Worm (Caenorhabditis elegans): Measurements from ENCODE around the gene Y75B12B.13.
"Not testable (repeated sequence)": the region's sequence is repeated elsewhere in the genome, so short reads cannot be mapped to it uniquely, and the experiment has no call there.

Gene Y75B12B.13

DNA sequence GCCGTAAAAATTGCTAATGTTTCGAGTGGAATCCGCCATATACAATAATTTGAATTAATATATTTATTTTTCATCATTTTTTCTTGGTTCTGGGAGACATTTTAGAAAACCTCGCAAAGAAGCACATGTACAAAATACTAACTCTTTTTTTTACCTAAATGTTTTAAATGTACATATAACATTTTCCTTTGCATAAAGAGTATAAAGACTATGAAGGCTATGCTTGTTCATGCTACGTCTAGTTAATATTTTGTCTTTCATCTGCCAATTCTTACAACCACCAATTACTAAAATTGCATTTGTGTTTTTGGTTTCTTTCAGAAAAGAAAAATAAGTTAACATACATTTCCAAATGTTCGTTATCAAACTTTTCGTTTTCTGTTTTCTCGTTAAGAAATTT, 27.5 kb upstream of the Y75B12B.13 start, which contains the start of gene irld-25:
irld-25 (plus strand) TSS at position 301 of the 400 bp plus-strand sequence.
- TF ChIP-seq T22C8.4 (GFP tag; IDR thresholded peaks at IDR 0.05) = no peak
- no peak for TF ChIP-seq ref-1 (GFP tag; conservative IDR thresholded peaks at IDR 0.05)
- no peak for TF ChIP-seq ztf-23 (GFP tag; IDR thresholded peaks at IDR 0.05)
- no peak for TF ChIP-seq tab-1 (GFP tag; IDR thresholded peaks at IDR 0.05)
- no peak for TF ChIP-seq cog-1 (tag; optimal IDR thresholded peaks at IDR 0.05)
- TF ChIP-seq flt-1 (GFP tag; IDR thresholded peaks at IDR 0.05) = no peak
- no peak for TF ChIP-seq ztf-29 (GFP tag; IDR thresholded peaks at IDR 0.05)
- TF ChIP-seq klf-2 (GFP tag; conservative IDR thresholded peaks at IDR 0.05) = no peak
- TF ChIP-seq med-1 (GFP tag; optimal IDR thresholded peaks at IDR 0.05; ENCODE audit: insufficient read depth) = no peak

DNA sequence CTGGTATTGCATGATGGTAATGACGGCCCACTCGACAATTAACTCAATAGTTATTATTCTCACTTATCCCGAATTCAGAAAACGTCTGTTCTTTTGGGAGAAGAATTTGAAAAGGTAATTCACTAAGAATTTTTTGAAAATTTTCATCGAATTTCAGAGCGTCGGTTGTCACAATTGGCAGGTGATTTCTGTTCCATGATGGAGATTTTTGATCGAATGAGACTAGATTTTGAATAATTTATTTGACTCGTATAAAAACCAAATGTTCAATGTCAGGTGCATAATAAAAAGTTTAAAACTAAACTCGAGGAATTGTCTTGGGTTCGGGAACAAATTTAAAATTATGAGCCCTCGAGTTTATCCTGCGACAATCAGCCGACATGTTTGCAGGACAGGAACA, 22.9 kb upstream of the Y75B12B.13 start, which contains the start of gene sri-25:
sri-25 (plus strand) TSS at position 301 of the 400 bp plus-strand sequence.
- TF ChIP-seq tab-1 (GFP tag; IDR thresholded peaks at IDR 0.05) (no peak), T22C8.4 (GFP tag; IDR thresholded peaks at IDR 0.05) (no peak), cog-1 (tag; optimal IDR thresholded peaks at IDR 0.05) (no peak), med-1 (GFP tag; optimal IDR thresholded peaks at IDR 0.05; ENCODE audit: insufficient read depth) (no peak), ztf-29 (GFP tag; IDR thresholded peaks at IDR 0.05) (no peak), flt-1 (GFP tag; IDR thresholded peaks at IDR 0.05) (no peak), ref-1 (GFP tag; conservative IDR thresholded peaks at IDR 0.05) (no peak), klf-2 (GFP tag; conservative IDR thresholded peaks at IDR 0.05) (no peak), ztf-23 (GFP tag; IDR thresholded peaks at IDR 0.05) (no peak)

DNA sequence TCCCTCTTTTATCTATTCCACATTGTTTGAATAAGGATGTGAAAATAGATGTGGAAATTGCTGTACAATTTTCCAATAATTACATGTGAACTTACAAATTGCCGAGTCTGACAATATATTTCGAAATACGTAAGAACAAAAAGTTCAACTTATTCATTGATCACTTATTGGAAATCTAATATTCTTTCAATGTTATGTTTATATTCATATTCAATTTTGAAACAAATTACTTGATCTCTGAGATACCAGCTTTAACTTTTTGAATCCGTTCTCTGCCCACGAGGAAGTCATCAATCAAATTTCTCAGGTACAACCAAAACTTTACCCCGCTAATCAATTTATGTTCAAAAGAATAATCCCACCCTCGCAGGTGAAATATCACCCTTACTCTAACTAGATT, 21.4 kb upstream of the Y75B12B.13 start, which contains the start of gene sri-26:
sri-26 (plus strand) TSS at position 301 of the 400 bp plus-strand sequence.
- not testable (repeated sequence) for TF ChIP-seq cog-1 (tag; optimal IDR thresholded peaks at IDR 0.05); tab-1 (GFP tag; IDR thresholded peaks at IDR 0.05); flt-1 (GFP tag; IDR thresholded peaks at IDR 0.05)

DNA sequence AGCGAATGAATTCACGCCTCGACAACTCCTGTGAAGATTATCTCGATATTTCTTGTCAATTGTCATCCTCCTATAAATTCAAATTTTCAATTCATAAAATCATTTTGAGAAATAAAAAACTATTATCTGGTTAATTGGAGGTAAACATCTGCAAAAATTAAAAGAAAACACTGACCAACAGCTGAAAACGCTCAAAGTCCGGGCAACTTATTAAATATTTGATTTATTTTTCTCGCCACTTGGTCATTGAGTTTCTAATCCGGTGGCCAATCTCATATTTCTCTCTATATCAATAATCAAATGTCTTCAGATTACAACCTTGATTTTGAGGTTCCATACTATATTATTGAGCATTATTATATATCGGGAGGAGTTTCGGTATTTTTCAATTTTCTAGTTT, 18.1 kb upstream of the Y75B12B.13 start, which contains the start of gene sri-24:
sri-24 (plus strand) TSS at position 301 of the 400 bp plus-strand sequence.
- not testable (repeated sequence) for TF ChIP-seq ztf-29, tab-1, flt-1 (GFP tag; IDR thresholded peaks at IDR 0.05)

DNA sequence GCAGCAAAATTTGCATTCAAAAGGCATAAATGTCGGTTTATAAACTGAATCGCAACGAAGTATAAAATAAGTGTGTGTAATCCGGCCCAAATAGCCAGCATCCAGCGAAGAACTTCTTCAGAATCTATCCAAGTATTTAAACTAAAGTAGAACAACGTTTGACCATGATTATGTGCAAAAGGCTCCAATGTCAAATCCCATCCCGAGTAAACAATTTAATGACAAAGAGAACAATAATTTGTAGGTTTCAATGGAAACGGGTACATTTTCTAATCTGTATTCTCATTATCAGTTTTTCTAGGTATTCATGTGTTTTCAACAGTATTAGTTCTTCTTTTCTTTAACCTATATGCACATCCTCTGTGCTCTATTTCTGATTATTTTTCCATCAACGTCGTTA, 13.9 kb upstream of the Y75B12B.13 start, which contains the start of gene C41G6.12:
C41G6.12 (minus strand) TSS at position 101 of the 400 bp plus-strand sequence.
- TF ChIP-seq klf-2 (GFP tag; conservative IDR thresholded peaks at IDR 0.05); ztf-29 (GFP tag; IDR thresholded peaks at IDR 0.05); flt-1 (GFP tag; IDR thresholded peaks at IDR 0.05): not testable (repeated sequence)

DNA sequence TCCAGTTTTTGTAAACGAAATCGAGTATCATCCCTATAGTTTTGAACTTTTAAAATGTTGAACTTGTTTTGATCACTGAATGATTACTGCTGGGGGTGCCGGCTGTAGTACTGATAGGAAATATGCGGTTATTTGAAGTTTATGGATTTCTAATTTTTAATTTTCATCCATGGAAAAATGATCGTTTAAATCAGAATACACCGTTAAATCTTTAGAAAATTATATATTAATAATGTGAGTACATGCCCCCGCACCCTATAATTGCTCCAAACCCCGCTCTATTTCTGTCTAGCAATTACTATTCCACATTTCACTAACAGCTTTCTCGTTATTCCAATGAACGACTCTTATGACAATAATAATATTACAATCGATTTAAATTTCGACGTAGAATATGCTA, 6.0 kb upstream of the Y75B12B.13 start, which contains the start of gene Y75B12B.10:
Y75B12B.10 (plus strand) TSS at position 301 of the 400 bp plus-strand sequence.
- TF ChIP-seq T22C8.4 (GFP tag; IDR thresholded peaks at IDR 0.05) = no peak
- TF ChIP-seq klf-2 (GFP tag; conservative IDR thresholded peaks at IDR 0.05) = no peak
- TF ChIP-seq cog-1 (tag; optimal IDR thresholded peaks at IDR 0.05) = no peak
- TF ChIP-seq tab-1 (GFP tag; IDR thresholded peaks at IDR 0.05) = no peak
- no peak for TF ChIP-seq flt-1 (GFP tag; IDR thresholded peaks at IDR 0.05)
- no peak for TF ChIP-seq ztf-29 (GFP tag; IDR thresholded peaks at IDR 0.05)
- no peak for TF ChIP-seq med-1 (GFP tag; optimal IDR thresholded peaks at IDR 0.05; ENCODE audit: insufficient read depth)
- TF ChIP-seq ztf-23 (GFP tag; IDR thresholded peaks at IDR 0.05) = no peak
- TF ChIP-seq ref-1 (GFP tag; conservative IDR thresholded peaks at IDR 0.05) = no peak

DNA sequence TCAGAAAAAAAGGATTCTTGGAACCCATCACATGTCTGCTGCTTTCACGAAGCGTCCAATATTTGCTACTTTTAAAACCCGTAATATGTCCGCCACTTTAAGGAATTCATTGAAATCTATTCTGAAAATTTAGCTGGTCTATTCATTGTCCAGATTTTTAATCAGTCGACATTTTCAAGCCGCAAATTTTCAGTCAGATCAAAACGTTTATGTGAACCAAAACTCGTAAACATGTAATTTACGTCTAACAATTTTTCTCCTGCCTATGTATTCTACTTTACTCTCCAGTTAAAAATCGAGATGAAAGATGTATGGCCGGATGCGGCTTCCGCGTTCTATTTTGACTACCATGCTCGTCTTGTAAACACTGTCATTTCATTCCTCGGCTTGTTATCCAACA, 4.1 kb upstream of the Y75B12B.13 start, which contains the start of gene srw-1:
srw-1 (plus strand) TSS at position 301 of the 400 bp plus-strand sequence.
- TF ChIP-seq T22C8.4 (GFP tag; IDR thresholded peaks at IDR 0.05) = no peak

DNA sequence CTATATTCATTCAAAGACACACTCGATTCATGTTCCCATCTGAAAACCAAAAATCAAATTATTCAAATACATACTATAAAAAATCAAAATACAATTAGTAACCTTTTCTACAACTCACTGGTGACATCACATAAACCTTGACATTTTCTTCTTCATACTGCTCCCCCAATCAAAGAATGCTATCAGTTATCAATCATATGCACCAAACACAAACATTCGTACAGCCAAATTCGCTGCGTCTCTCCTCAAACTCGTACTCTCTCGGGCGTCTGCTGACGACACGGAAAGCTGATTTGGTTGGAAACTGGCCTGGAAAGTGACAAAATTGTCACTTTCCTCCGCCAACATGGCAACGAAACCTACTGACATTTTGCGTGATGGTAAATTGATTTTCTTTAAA, 1.4 kb downstream of the Y75B12B.13 start, which contains the start of gene plc-2:
plc-2 (plus strand) TSS at position 196 of the 400 bp plus-strand sequence.
- no peak for TF ChIP-seq cog-1 (tag; optimal IDR thresholded peaks at IDR 0.05)
- no peak for TF ChIP-seq ztf-23 (GFP tag; IDR thresholded peaks at IDR 0.05)
- TF ChIP-seq klf-2 (GFP tag; conservative IDR thresholded peaks at IDR 0.05) = no peak
- TF ChIP-seq tab-1 (GFP tag; IDR thresholded peaks at IDR 0.05) = no peak
- no peak for TF ChIP-seq flt-1 (GFP tag; IDR thresholded peaks at IDR 0.05)
- no peak for TF ChIP-seq T22C8.4 (GFP tag; IDR thresholded peaks at IDR 0.05)
- no peak for TF ChIP-seq ref-1 (GFP tag; conservative IDR thresholded peaks at IDR 0.05)
- TF ChIP-seq med-1 (GFP tag; optimal IDR thresholded peaks at IDR 0.05; ENCODE audit: insufficient read depth) = no peak
- TF ChIP-seq ztf-29 (GFP tag; IDR thresholded peaks at IDR 0.05) = no peak

DNA sequence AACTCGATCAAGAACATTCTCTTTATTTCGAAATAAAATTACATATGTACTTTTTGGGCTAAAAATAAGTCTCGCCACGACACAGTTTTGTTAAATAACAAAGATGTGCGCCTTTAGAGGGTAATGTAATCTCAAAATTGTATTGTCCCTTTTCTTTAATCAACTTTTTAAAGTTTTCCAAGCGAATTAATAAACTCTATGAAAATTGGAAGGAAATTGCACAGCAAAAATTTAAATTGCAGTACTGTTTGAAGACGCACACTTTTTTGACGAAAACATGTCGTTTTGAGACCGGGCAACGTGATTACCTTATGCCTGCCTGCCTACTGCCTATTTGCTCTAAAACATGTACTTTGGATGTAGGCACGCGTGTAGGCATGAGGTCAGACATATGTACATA, 1.8 kb downstream of the Y75B12B.13 start:
- TF ChIP-seq klf-2 (GFP tag; conservative IDR thresholded peaks at IDR 0.05) (no peak), med-1 (GFP tag; optimal IDR thresholded peaks at IDR 0.05; ENCODE audit: insufficient read depth) (no peak), ref-1 (GFP tag; conservative IDR thresholded peaks at IDR 0.05) (no peak), tab-1 (GFP tag; IDR thresholded peaks at IDR 0.05) (no peak), ztf-29 (GFP tag; IDR thresholded peaks at IDR 0.05) (no peak), T22C8.4 (GFP tag; IDR thresholded peaks at IDR 0.05) (no peak), ztf-23 (GFP tag; IDR thresholded peaks at IDR 0.05) (no peak), cog-1 (tag; optimal IDR thresholded peaks at IDR 0.05) (no peak), flt-1 (GFP tag; IDR thresholded peaks at IDR 0.05) (no peak)

DNA sequence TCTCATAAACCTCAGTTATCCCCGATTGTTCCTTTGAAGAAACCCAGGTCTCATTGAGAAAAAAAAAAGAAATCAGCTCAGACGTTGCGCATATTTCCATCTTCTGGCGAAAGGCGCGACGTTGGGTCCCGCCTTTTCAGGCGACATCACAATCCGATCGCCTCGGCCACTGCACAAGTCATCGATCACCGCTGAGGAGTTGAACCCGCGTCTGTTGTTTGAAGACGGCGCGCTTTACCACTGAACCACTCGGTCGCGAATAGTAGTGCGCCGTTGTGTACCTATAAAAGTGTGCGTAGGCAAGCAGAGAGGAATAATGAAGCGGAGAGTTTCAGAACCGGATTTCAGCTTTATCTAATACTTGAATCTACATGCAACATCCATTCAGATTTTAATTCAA, 2.9 kb downstream of the Y75B12B.13 start, which contains the start of gene Y75B12B.11:
Y75B12B.11 (plus strand) TSS at position 394 of the 400 bp plus-strand sequence.
- peak; percentile 76 for TF ChIP-seq cog-1 (tag; optimal IDR thresholded peaks at IDR 0.05)
- peak; percentile 96 for TF ChIP-seq flt-1 (GFP tag; IDR thresholded peaks at IDR 0.05)
- TF ChIP-seq klf-2 (GFP tag; conservative IDR thresholded peaks at IDR 0.05) = peak; percentile 80
- TF ChIP-seq ref-1 (GFP tag; conservative IDR thresholded peaks at IDR 0.05) = peak; percentile 78
- TF ChIP-seq ztf-29 (GFP tag; IDR thresholded peaks at IDR 0.05) = peak; percentile 86
- peak; percentile 89 for TF ChIP-seq T22C8.4 (GFP tag; IDR thresholded peaks at IDR 0.05)
- peak; percentile 95 for TF ChIP-seq tab-1 (GFP tag; IDR thresholded peaks at IDR 0.05)
- peak; percentile 88 for TF ChIP-seq ztf-23 (GFP tag; IDR thresholded peaks at IDR 0.05)
- TF ChIP-seq med-1 (GFP tag; optimal IDR thresholded peaks at IDR 0.05; ENCODE audit: insufficient read depth) = peak; percentile 51
